Worm (Caenorhabditis elegans): ENCODE measurements around the gene gcy-8.

The gcy-8 gene

ce11 chrIV:7910197-7910735, 17.7 kb upstream of the gcy-8 start, which contains the start of the genes npp-27 and ntl-4 (continued):
- TF ChIP-seq unc-30 (tag; optimal IDR thresholded peaks at IDR 0.05) = no peak
- TF ChIP-seq lsy-2 (tag; optimal IDR thresholded peaks at IDR 0.05) = peak; percentile 10 to 66
- TF ChIP-seq sox-4 (tag; optimal IDR thresholded peaks at IDR 0.05) = no peak
- TF ChIP-seq ceh-88 (GFP tag; IDR thresholded peaks at IDR 0.05) = no peak
- peak in 1 of 3 experiments; percentile 23 for TF ChIP-seq dpl-1 (GFP tag; optimal IDR thresholded peaks at IDR 0.05)
- no peak for TF ChIP-seq aly-2 (tag; optimal IDR thresholded peaks at IDR 0.05)
- TF ChIP-seq hlh-17 (GFP tag; optimal IDR thresholded peaks at IDR 0.05; ENCODE audit: borderline replicate concordance) = no peak
- TF ChIP-seq unc-98 (GFP tag; IDR thresholded peaks at IDR 0.05) = no peak
- TF ChIP-seq efl-3 (GFP tag; optimal IDR thresholded peaks at IDR 0.05) = no peak
- TF ChIP-seq nhr-12 (tag; optimal IDR thresholded peaks at IDR 0.05) = no peak

DNA sequence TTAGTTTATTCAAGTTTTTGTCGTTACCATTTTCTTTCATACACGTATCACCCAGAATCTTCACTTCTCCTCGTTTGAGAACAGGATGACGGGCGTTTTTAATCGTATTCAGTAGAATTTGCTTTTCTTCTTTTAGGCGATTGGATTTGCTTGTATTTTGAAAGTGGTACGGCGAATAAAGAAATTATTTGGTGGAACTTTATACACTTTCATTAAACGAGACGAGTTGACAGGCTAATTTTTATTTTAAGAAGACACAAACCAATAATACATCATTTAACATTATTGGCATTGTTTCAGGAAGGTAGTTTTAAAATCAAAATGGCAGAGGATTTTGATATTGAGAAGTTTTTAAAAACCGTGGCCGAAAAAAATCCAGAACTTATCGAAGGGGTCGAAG, 13.0 kb upstream of the gcy-8 start, which contains the start of gene C49H3.4:
Gene C49H3.4, plus strand, starts transcription at position 301 of the 400 bp plus-strand sequence.
- no peak for TF ChIP-seq efl-1 (optimal IDR thresholded peaks at IDR 0.05)
- TF ChIP-seq efl-1 (GFP tag; optimal IDR thresholded peaks at IDR 0.05 in 1 of 2) = peak in 1 of 2 experiments; percentile 71
- TF ChIP-seq nhr-12 (tag; optimal IDR thresholded peaks at IDR 0.05) = no peak
- TF ChIP-seq fos-1 (tag; optimal IDR thresholded peaks at IDR 0.05) = no peak
- TF ChIP-seq unc-130 (tag; optimal IDR thresholded peaks at IDR 0.05) = no peak
- TF ChIP-seq snu-23 (GFP tag; optimal IDR thresholded peaks at IDR 0.05) = no peak
- no peak for TF ChIP-seq pag-3 (tag; optimal IDR thresholded peaks at IDR 0.05; ENCODE audit: borderline replicate concordance, insufficient read depth)

- TF ChIP-seq blmp-1 (tag; optimal IDR thresholded peaks at IDR 0.05) = no peak
- no peak for TF ChIP-seq fkh-10 (GFP tag; optimal IDR thresholded peaks at IDR 0.05)
- no peak for TF ChIP-seq vab-15 (tag; optimal IDR thresholded peaks at IDR 0.05)
- TF ChIP-seq lir-3 (tag; optimal IDR thresholded peaks at IDR 0.05; ENCODE audit: poor library complexity) = no peak
- TF ChIP-seq egl-13 (tag; optimal IDR thresholded peaks at IDR 0.05) = no peak
- no peak for TF ChIP-seq zag-1 (tag; optimal IDR thresholded peaks at IDR 0.05)
- no peak for TF ChIP-seq tbx-2 (tag; optimal IDR thresholded peaks at IDR 0.05)
- TF ChIP-seq alr-1 (tag; optimal IDR thresholded peaks at IDR 0.05; ENCODE audit: borderline replicate concordance) = no peak
- TF ChIP-seq fkh-8 (tag; optimal IDR thresholded peaks at IDR 0.05) = no peak
- no peak for TF ChIP-seq dpl-1 (GFP tag; optimal IDR thresholded peaks at IDR 0.05)
- no peak for TF ChIP-seq sptf-1 (tag; optimal IDR thresholded peaks at IDR 0.05)
- TF ChIP-seq unc-86 (tag; optimal IDR thresholded peaks at IDR 0.05) = no peak
- no peak for TF ChIP-seq ceh-82 (tag; optimal IDR thresholded peaks at IDR 0.05)
- no peak for TF ChIP-seq ztf-11 (tag; optimal IDR thresholded peaks at IDR 0.05)
- no peak for TF ChIP-seq aha-1 (tag; optimal IDR thresholded peaks at IDR 0.05)
- no peak for TF ChIP-seq grh-1 (GFP tag; IDR thresholded peaks at IDR 0.05)
- no peak for TF ChIP-seq fkh-4 (tag; optimal IDR thresholded peaks at IDR 0.05; ENCODE audit: borderline replicate concordance)
- no peak for TF ChIP-seq ceh-88 (GFP tag; IDR thresholded peaks at IDR 0.05)
- TF ChIP-seq nhr-20 (tag; optimal IDR thresholded peaks at IDR 0.05) = no peak
- no peak for TF ChIP-seq hlh-4 (tag; optimal IDR thresholded peaks at IDR 0.05)
These were observed 11.0 kb upstream of the gcy-8 start for ce11 chrIV:7916907-7917306.

DNA sequence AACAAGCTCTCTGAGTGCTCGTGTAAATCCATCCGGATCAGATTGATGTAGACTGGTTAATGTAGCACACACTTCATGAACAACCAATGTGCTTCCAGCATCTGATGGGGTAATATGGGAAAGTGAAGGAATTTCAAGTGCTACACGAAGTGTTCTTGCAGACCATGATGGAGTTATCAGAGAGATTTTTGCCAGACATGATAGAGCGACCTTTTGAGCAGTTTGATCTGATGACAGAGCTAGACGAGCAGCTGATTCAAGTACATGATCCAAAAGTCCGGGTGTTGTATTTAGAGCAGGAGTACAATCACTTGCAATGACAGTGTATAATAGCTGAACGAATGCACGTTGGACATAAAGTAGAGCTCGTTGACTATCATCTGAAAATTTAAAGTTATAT, 10.1 kb upstream of the gcy-8 start:
- TF ChIP-seq efl-3 (GFP tag; optimal IDR thresholded peaks at IDR 0.05) (no peak), hpl-2 (GFP tag; optimal IDR thresholded peaks at IDR 0.05) (no peak), grh-1 (GFP tag; IDR thresholded peaks at IDR 0.05) (no peak), ceh-63 (GFP tag; optimal IDR thresholded peaks at IDR 0.05) (no peak), blmp-1 (tag; optimal IDR thresholded peaks at IDR 0.05) (no peak), lin-13 (GFP tag; optimal IDR thresholded peaks at IDR 0.05) (no peak), F16B12.6 (tag; optimal IDR thresholded peaks at IDR 0.05) (no peak), mep-1 (tag; optimal IDR thresholded peaks at IDR 0.05) (no peak), lin-14 (GFP tag; optimal IDR thresholded peaks at IDR 0.05) (no peak), unc-30 (tag; optimal IDR thresholded peaks at IDR 0.05) (no peak), aha-1 (tag; optimal IDR thresholded peaks at IDR 0.05) (no peak)
